Fruit fly (Drosophila melanogaster): Measurements from ENCODE around the gene CG4592.

CG4592 gene

DNA sequence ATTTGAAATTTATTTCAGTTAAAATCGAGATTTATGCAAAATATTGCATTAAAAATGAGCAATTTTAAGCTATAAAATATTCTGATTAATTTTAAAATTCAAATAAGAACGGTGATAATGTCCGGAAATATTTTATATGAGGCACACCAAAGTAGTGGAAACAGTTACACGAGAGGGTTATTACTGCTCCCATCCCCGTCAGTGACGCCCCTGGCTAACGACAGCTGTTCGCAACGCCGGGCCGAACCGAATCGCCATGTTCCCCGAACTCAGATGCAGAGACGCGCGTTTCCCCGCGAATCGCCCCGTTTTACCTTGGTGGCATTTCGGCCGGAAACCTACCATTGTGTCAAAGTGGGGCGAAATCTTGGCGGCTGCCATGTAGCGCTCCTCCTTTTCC lies 9.7 kb upstream of the CG4592 start (continued):
- TF ChIP-seq lz (GFP tag; optimal IDR thresholded peaks at IDR 0.05) (peak; percentile 40), CG6854 (GFP tag; optimal IDR thresholded peaks at IDR 0.05) (no peak), salr (GFP tag; optimal IDR thresholded peaks at IDR 0.05) (no peak), fd59A (GFP tag; optimal IDR thresholded peaks at IDR 0.05) (no peak), CG3919 (GFP tag; optimal IDR thresholded peaks at IDR 0.05) (no peak), Lpt (GFP tag; optimal IDR thresholded peaks at IDR 0.05) (no peak), svp (GFP tag) (no peak), fd85E (GFP tag; optimal IDR thresholded peaks at IDR 0.05) (no peak), CG8319 (GFP tag; optimal IDR thresholded peaks at IDR 0.05) (no peak), pdm3 (GFP tag; optimal IDR thresholded peaks at IDR 0.05) (peak; percentile 28), CG34406 (GFP tag; optimal IDR thresholded peaks at IDR 0.05) (no peak), Smox (GFP tag; optimal IDR thresholded peaks at IDR 0.05) (peak; percentile 13), CG11762 (GFP tag; optimal IDR thresholded peaks at IDR 0.05; ENCODE audit: insufficient read depth) (no peak), Eip93F (GFP tag; optimal IDR thresholded peaks at IDR 0.05) (no peak), CG7368 (GFP tag; optimal IDR thresholded peaks at IDR 0.05) (no peak), Sox15 (GFP tag; optimal IDR thresholded peaks at IDR 0.05) (no peak)

DNA sequence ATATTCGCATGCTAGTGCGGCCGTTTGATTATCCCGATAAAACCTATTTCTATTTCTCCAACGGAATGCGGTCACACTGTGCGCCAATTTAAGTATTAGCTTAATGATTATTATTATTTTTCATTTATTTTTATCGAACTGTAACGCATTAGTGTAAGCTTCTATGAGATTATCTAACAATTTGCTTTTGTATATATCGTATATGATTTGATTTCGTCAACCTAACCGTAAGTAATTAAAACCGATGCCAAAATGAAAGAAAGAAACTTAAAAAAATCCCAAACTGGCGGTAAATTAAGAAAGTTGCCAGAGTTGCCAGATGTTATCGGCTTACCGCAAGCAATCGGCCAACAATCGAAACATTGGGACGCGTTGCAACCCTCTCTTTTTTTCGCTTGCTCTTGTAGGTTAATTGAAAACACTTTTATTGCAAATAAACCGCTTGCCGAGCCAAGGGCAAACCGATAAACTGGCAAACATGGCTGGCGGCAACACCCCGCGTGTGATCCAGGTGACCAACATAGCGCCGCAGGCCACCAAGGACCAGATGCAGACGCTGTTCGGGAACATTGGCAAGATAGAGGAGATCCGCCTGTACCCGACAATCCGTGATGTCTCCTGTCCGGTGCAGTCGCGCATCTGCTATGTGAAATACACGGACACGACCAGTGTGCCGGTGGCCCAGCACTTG lies 8.7 kb upstream of the CG4592 start, which contains the start of the genes Etl1 and Srp54:
Etl1 (minus strand) TSS at position 39 of the 691 bp plus-strand sequence.
Srp54 (plus strand) TSS at position 342 of the 691 bp plus-strand sequence.
- TF ChIP-seq acj6 (GFP tag; optimal IDR thresholded peaks at IDR 0.05) (no peak), CG3919 (GFP tag; optimal IDR thresholded peaks at IDR 0.05) (peak; percentile 22), CG6854 (GFP tag; optimal IDR thresholded peaks at IDR 0.05) (no peak), OdsH (GFP tag; optimal IDR thresholded peaks at IDR 0.05) (no peak), fd85E (GFP tag; optimal IDR thresholded peaks at IDR 0.05) (no peak), CG16779 (tag; optimal IDR thresholded peaks at IDR 0.05) (no peak), Eip93F (GFP tag; optimal IDR thresholded peaks at IDR 0.05) (no peak), spab (GFP tag; optimal IDR thresholded peaks at IDR 0.05) (no peak), achi (GFP tag; optimal IDR thresholded peaks at IDR 0.05) (no peak), Eip78C (GFP tag) (peak; percentile 52), Hr4 (GFP tag; optimal IDR thresholded peaks at IDR 0.05) (no peak), fd59A (GFP tag; optimal IDR thresholded peaks at IDR 0.05) (no peak), CG10669 (GFP tag; optimal IDR thresholded peaks at IDR 0.05) (no peak), lz (GFP tag; optimal IDR thresholded peaks at IDR 0.05) (peak; percentile 3), esn (GFP tag; optimal IDR thresholded peaks at IDR 0.05) (peak; percentile 11), CG6792 (GFP tag; optimal IDR thresholded peaks at IDR 0.05) (no peak), CG8319 (GFP tag; optimal IDR thresholded peaks at IDR 0.05) (no peak), Sox14 (GFP tag; optimal IDR thresholded peaks at IDR 0.05) (peak; percentile 17), CG9139 (GFP tag; optimal IDR thresholded peaks at IDR 0.05) (no peak), Sox15 (GFP tag; optimal IDR thresholded peaks at IDR 0.05) (no peak), Gug (GFP tag; IDR thresholded peaks at IDR 0.05) (no peak), Ets21C (GFP tag; optimal IDR thresholded peaks at IDR 0.05) (no peak), Lpt (GFP tag; optimal IDR thresholded peaks at IDR 0.05) (no peak), salr (GFP tag; optimal IDR thresholded peaks at IDR 0.05) (no peak), CG8119 (GFP tag; IDR thresholded peaks at IDR 0.05) (no peak), CG3032 (tag; optimal IDR thresholded peaks at IDR 0.05) (peak; percentile 5), Met (GFP tag; optimal IDR thresholded peaks at IDR 0.05) (no peak)

DNA sequence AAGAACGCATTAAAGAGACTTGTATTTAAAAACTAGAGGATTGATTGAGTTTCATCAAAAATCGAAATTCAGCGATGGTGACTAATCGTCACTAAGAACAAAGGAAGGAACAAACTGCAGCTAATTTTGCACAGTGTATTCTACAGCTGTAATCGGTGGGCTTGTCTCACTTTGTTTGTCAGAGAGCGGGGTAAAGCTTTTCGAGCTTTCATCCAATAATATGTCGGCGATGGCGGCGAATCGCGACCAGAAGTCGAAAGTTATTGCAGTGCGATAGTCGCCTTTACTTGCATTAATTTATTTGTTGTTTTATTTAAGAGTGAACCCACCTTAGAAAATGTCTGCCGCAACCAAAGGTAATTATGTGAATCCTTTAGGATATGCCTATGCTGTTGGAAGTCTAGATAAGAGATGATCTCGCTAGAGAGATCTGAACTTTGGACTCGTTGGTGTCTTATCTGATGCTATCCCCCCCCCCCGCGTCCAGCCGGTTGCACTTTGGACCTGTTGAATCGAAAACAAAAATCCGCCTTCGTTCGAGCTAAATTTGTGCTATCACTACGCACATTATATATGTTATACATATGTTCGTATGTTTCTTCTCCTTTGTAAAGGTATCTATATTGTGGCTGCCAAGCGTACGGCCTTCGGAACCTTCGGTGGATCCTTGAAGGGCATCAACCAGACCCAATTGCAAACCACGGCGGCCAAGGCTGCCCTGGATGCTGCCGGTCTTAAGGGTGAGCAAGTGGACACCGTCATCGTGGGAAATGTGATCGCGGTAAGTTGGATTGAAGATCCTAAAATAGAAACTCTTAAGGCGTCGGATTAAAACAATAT lies 6.2 kb upstream of the CG4592 start, which contains the start of gene yip2:
yip2 (plus strand) TSS at position 243 of the 840 bp plus-strand sequence.
- peak; percentile 80 for TF ChIP-seq pdm3 (GFP tag; optimal IDR thresholded peaks at IDR 0.05)
- peak; percentile 100 for TF ChIP-seq ss (GFP tag; optimal IDR thresholded peaks at IDR 0.05)
- peak; percentile 96 for TF ChIP-seq CG1621 (tag; optimal IDR thresholded peaks at IDR 0.05)
- TF ChIP-seq acj6 (GFP tag; optimal IDR thresholded peaks at IDR 0.05), result peak; percentile 54
- TF ChIP-seq CG34406 (GFP tag; optimal IDR thresholded peaks at IDR 0.05), result peak; percentile 59
- peak; percentile 75 for TF ChIP-seq dac (GFP tag; optimal IDR thresholded peaks at IDR 0.05)
- TF ChIP-seq CG11902 (GFP tag; optimal IDR thresholded peaks at IDR 0.05), result no peak
- TF ChIP-seq fd85E (GFP tag; optimal IDR thresholded peaks at IDR 0.05), result peak; percentile 96
- peak; percentile 18 for TF ChIP-seq Ets21C (GFP tag; optimal IDR thresholded peaks at IDR 0.05)
- peak; percentile 88 for TF ChIP-seq Sox102F (GFP tag; optimal IDR thresholded peaks at IDR 0.05)
- TF ChIP-seq Gug (GFP tag; IDR thresholded peaks at IDR 0.05), result peak; percentile 73
- TF ChIP-seq CG11762 (GFP tag; optimal IDR thresholded peaks at IDR 0.05; ENCODE audit: insufficient read depth), result peak; percentile 93
- peak; percentile 91 to 93 for TF ChIP-seq salr (GFP tag; optimal IDR thresholded peaks at IDR 0.05)
- peak; percentile 95 for TF ChIP-seq Lpt (GFP tag; optimal IDR thresholded peaks at IDR 0.05)
- TF ChIP-seq dsx (GFP tag; optimal IDR thresholded peaks at IDR 0.05; ENCODE audit: poor library complexity, severe bottlenecking), result peak; percentile 92
- peak; percentile 10; the same call in 1 of the 2 replicates for TF ChIP-seq CG11294 (GFP tag; IDR thresholded peaks at IDR 0.05)
- peak; percentile 100 for TF ChIP-seq CG6276 (GFP tag; optimal IDR thresholded peaks at IDR 0.05)
- peak; percentile 67 for TF ChIP-seq Hr38 (GFP tag; optimal IDR thresholded peaks at IDR 0.05)
- peak; percentile 99 for TF ChIP-seq CG6808 (GFP tag; optimal IDR thresholded peaks at IDR 0.05)
- peak; percentile 100 for TF ChIP-seq CG6854 (GFP tag; optimal IDR thresholded peaks at IDR 0.05)
- TF ChIP-seq Eip78C (GFP tag), result peak; percentile 86

Data from whole organism, prepupa.